Worm (Caenorhabditis elegans) whole organism, L4 larva: ENCODE data around the gene gpr-1.

Experiments
- F10B5.3 ChIP-seq: sonication (generic microtip); optimal IDR thresholded peaks from 2 replicates; lab custom pipeline; 2016; ENCODE audit warnings: mild to moderate bottlenecking, missing genetic modification characterization, missing compliant biosample characterization
- F26F4.8 ChIP-seq: fragments of 200-800 bp; sonication (Bioruptor generic); conservative IDR thresholded peaks from 2 replicates; pipeline ENCODE4 v1.3.6; 2022; ENCODE audit warnings: missing genetic modification characterization, missing compliant biosample characterization
- F37D6.2 ChIP-seq: sonication (generic microtip); optimal IDR thresholded peaks from 2 replicates; lab custom pipeline; 2016; ENCODE audit warnings: mild to moderate bottlenecking, missing genetic modification characterization, missing compliant biosample characterization
- Y105C5A.15 ChIP-seq: fragments of 200-800 bp; sonication (Bioruptor generic); IDR thresholded peaks from 2 replicates; pipeline ENCODE4 v1.3.6; 2022; ENCODE audit warnings: missing genetic modification characterization, missing compliant biosample characterization
- ceh-20 ChIP-seq: fragments of 200-800 bp; sonication (Bioruptor generic); IDR thresholded peaks from 2 replicates; pipeline ENCODE4 v1.3.6; 2022; ENCODE audit warnings: missing genetic modification reagents, missing genetic modification characterization, missing compliant biosample characterization
- cey-2 ChIP-seq: sonication (generic microtip); optimal IDR thresholded peaks from 3 replicates; lab custom pipeline; 2017; ENCODE audit warnings: missing genetic modification characterization, mild to moderate bottlenecking, missing compliant biosample characterization, antibody characterized with exemption, borderline replicate concordance; ENCODE audit not compliant: insufficient read depth
- daf-16 ChIP-seq, 3 experiments: sonication (generic microtip); optimal IDR thresholded peaks; 2 replicates each; lab custom pipeline; 2016 to 2017; ENCODE audit warnings: missing genetic modification characterization in 3 of 3, missing genetic modification reagents in 3 of 3, mild to moderate bottlenecking in 2 of 3, missing compliant biosample characterization in 2 of 3, missing biosample characterization in 1 of 3, moderate library complexity in 1 of 3
- daf-19 ChIP-seq: fragments of 200-800 bp; sonication (Bioruptor generic); conservative IDR thresholded peaks from 2 replicates; pipeline ENCODE4 v1.3.6; 2022; ENCODE audit warnings: missing genetic modification characterization, missing compliant biosample characterization
- dve-1 ChIP-seq: sonication (generic microtip); optimal IDR thresholded peaks from 2 replicates; lab custom pipeline; 2017; ENCODE audit warnings: antibody characterized with exemption, mild to moderate bottlenecking, missing genetic modification characterization, missing compliant biosample characterization; ENCODE audit not compliant: insufficient read depth
- egl-27 ChIP-seq: sonication (generic microtip); optimal IDR thresholded peaks from 3 replicates; lab custom pipeline; 2017; ENCODE audit warnings: missing biosample characterization, missing genetic modification reagents, missing genetic modification characterization
- gei-8 ChIP-seq: fragments of 200-800 bp; sonication (Bioruptor generic); optimal IDR thresholded peaks from 2 replicates; lab custom pipeline; 2018; ENCODE audit warnings: mild to moderate bottlenecking, missing genetic modification characterization, missing compliant biosample characterization
- jun-1 ChIP-seq: fragments of 150-350 bp; optimal IDR thresholded peaks from 2 replicates; lab custom pipeline; 2014; ENCODE audit warnings: missing biosample characterization, missing genetic modification reagents, missing genetic modification characterization
- lim-7 ChIP-seq: fragments of 200-800 bp; sonication (Bioruptor generic); IDR thresholded peaks from 2 replicates; pipeline ENCODE4 v1.3.6; 2022; ENCODE audit warnings: missing genetic modification characterization, missing compliant biosample characterization
- lin-1 ChIP-seq: fragments of 200-800 bp; sonication (Bioruptor generic); IDR thresholded peaks from 2 replicates; pipeline ENCODE4 v1.3.6; 2022; ENCODE audit warnings: missing genetic modification reagents, missing genetic modification characterization, missing compliant biosample characterization
- lin-13 ChIP-seq: fragments of 150-350 bp; optimal IDR thresholded peaks from 2 replicates; lab custom pipeline; 2014; ENCODE audit warnings: missing biosample characterization, missing genetic modification reagents, missing genetic modification characterization
- lin-38 ChIP-seq: fragments of 200-800 bp; sonication (Bioruptor generic); IDR thresholded peaks from 2 replicates; pipeline ENCODE4 v1.3.6; 2022; ENCODE audit warnings: missing genetic modification reagents, missing genetic modification characterization, missing compliant biosample characterization
- madf-5 ChIP-seq, 2 experiments: fragments of 200-800 bp; sonication (Bioruptor generic); IDR thresholded peaks; 2 replicates each; pipeline ENCODE4 v1.3.6; 2022; ENCODE audit warnings: missing compliant biosample characterization in 2 of 2, missing genetic modification characterization in 2 of 2
- madf-9 ChIP-seq: fragments of 200-800 bp; sonication (Bioruptor generic); conservative IDR thresholded peaks from 2 replicates; pipeline ENCODE4 v1.3.6; 2022; ENCODE audit warnings: missing genetic modification reagents, missing genetic modification characterization, missing compliant biosample characterization
- mdl-1 ChIP-seq, 2 experiments: fragments of 150-350 bp in 1 of 2; sonication (generic microtip) in 1 of 2; optimal IDR thresholded peaks; 2 replicates each; lab custom pipeline; 2014 to 2017; ENCODE audit warnings: missing biosample characterization in 2 of 2, missing genetic modification characterization in 2 of 2
- mdt-29 ChIP-seq: fragments of 200-800 bp; sonication (Bioruptor generic); IDR thresholded peaks from 2 replicates; pipeline ENCODE4 v1.3.6; 2022; ENCODE audit warnings: missing genetic modification reagents, missing genetic modification characterization, missing compliant biosample characterization
- mxl-3 ChIP-seq: fragments of 200-800 bp; sonication (Bioruptor generic); optimal IDR thresholded peaks from 2 replicates; lab custom pipeline; 2018; ENCODE audit warnings: mild to moderate bottlenecking, missing genetic modification characterization, missing compliant biosample characterization
- nhr-10 ChIP-seq: fragments of 150-350 bp; optimal IDR thresholded peaks from 2 replicates; lab custom pipeline; 2014; ENCODE audit warnings: missing biosample characterization, missing genetic modification characterization
- nhr-11 ChIP-seq: fragments of 150-350 bp; optimal IDR thresholded peaks from 2 replicates; lab custom pipeline; 2014; ENCODE audit warnings: missing biosample characterization, missing genetic modification characterization
- nhr-28 ChIP-seq: fragments of 150-350 bp; optimal IDR thresholded peaks from 2 replicates; lab custom pipeline; 2014; ENCODE audit warnings: missing biosample characterization, missing genetic modification characterization
- nhr-42 ChIP-seq: fragments of 200-800 bp; sonication (Bioruptor generic); IDR thresholded peaks from 2 replicates; pipeline ENCODE4 v1.3.6; 2022; ENCODE audit warnings: missing genetic modification characterization, missing compliant biosample characterization
- nhr-48 ChIP-seq: sonication (generic microtip); optimal IDR thresholded peaks from 2 replicates; lab custom pipeline; 2016; ENCODE audit warnings: mild to moderate bottlenecking, missing genetic modification characterization, missing compliant biosample characterization
- pqm-1 ChIP-seq: sonication (generic microtip); optimal IDR thresholded peaks from 2 replicates; lab custom pipeline; 2017; ENCODE audit warnings: missing biosample characterization, missing genetic modification characterization
- rbr-2 ChIP-seq: sonication (generic microtip); optimal IDR thresholded peaks from 2 replicates; lab custom pipeline; 2016; ENCODE audit warnings: missing genotype, missing genetic modification characterization, missing compliant biosample characterization
- saeg-2 ChIP-seq: fragments of 200-800 bp; sonication (Bioruptor generic); IDR thresholded peaks from 2 replicates; pipeline ENCODE4 v1.3.6; 2022; ENCODE audit warnings: missing genetic modification reagents, missing genetic modification characterization, missing compliant biosample characterization
- sdz-12 ChIP-seq: fragments of 200-800 bp; sonication (Bioruptor generic); optimal IDR thresholded peaks from 2 replicates; lab custom pipeline; 2018; ENCODE audit warnings: mild to moderate bottlenecking, missing genetic modification characterization, missing compliant biosample characterization
- skn-1 ChIP-seq: fragments of 150-350 bp; optimal IDR thresholded peaks from 2 replicates; lab custom pipeline; 2014; ENCODE audit warnings: missing biosample characterization, missing genetic modification characterization
- spr-3 ChIP-seq: fragments of 200-800 bp; sonication (Bioruptor generic); optimal IDR thresholded peaks from 2 replicates; lab custom pipeline; 2018; ENCODE audit warnings: mild to moderate bottlenecking, missing genetic modification characterization, missing compliant biosample characterization
- tra-1 ChIP-seq: fragments of 200-800 bp; sonication (Bioruptor generic); IDR thresholded peaks from 2 replicates; pipeline ENCODE4 v1.3.6; 2022; ENCODE audit warnings: missing genetic modification reagents, missing genetic modification characterization, missing compliant biosample characterization
- unc-130 ChIP-seq: sonication (generic microtip); optimal IDR thresholded peaks from 2 replicates; lab custom pipeline; 2016; ENCODE audit warnings: missing genetic modification reagents, missing genetic modification characterization, missing compliant biosample characterization
- unc-62 ChIP-seq, 3 experiments: fragments of 150-350 bp in 1 of 3; sonication (generic microtip); optimal IDR thresholded peaks in 2 of 3; peaks in 1 of 3; 1 replicate in 1 of 3; 2 replicates in 2 of 3; lab custom pipeline; 2014 to 2017; ENCODE audit warnings: missing biosample characterization in 3 of 3, missing genetic modification characterization in 3 of 3, missing genetic modification reagents in 3 of 3, missing genotype in 1 of 3
- zfp-2 ChIP-seq: sonication (generic microtip); optimal IDR thresholded peaks from 2 replicates; lab custom pipeline; 2016; ENCODE audit warnings: mild to moderate bottlenecking, missing genetic modification characterization, missing compliant biosample characterization
- zip-11 ChIP-seq: fragments of 200-800 bp; sonication (Bioruptor generic); IDR thresholded peaks from 2 replicates; pipeline ENCODE4 v1.3.6; 2022; ENCODE audit warnings: missing genetic modification characterization, missing compliant biosample characterization
- zip-2 ChIP-seq: fragments of 150-350 bp; optimal IDR thresholded peaks from 2 replicates; lab custom pipeline; 2014; ENCODE audit warnings: missing biosample characterization, missing genetic modification characterization
- ztf-7 ChIP-seq: fragments of 150-350 bp; optimal IDR thresholded peaks from 2 replicates; lab custom pipeline; 2014; ENCODE audit warnings: missing biosample characterization, missing genetic modification characterization

Gene gpr-1

ce11 chrIII:8658367-8658761 lies 29.6 kb downstream of the gpr-1 start (continued):
- TF ChIP-seq madf-5 (GFP tag; IDR thresholded peaks at IDR 0.05; lab: Robert Waterston, UW) (no peak), mdl-1 (tag; optimal IDR thresholded peaks at IDR 0.05; lab: Kevin White, UChicago) (peak; percentile 66 to 97), daf-19 (GFP tag; lab: Robert Waterston, UW) (no peak), zip-11 (no peak), egl-27 (peak; percentile 68), lin-38 (GFP tag; lab: Robert Waterston, UW) (peak; percentile 49), nhr-11 (tag; lab: Kevin White, UChicago) (peak; percentile 98), cey-2 (tag; lab: Kevin White, UChicago) (peak; percentile 90), mxl-3 (GFP tag; lab: Kevin White, UChicago) (peak; percentile 98), gei-8 (GFP tag; lab: Kevin White, UChicago) (peak; percentile 84), sdz-12 (no peak), lim-7 (GFP tag; lab: Robert Waterston, UW) (0 out of 2 replicates have a peak, but pooled peaks have one; percentile 6), Y105C5A.15 (GFP tag; lab: Robert Waterston, UW) (no peak), nhr-28 (tag; lab: Kevin White, UChicago) (peak; percentile 89), rbr-2 (tag; lab: Kevin White, UChicago) (peak; percentile 90), nhr-42 (GFP tag; lab: Robert Waterston, UW) (peak; percentile 60; the same call in 1 of the 2 replicates), madf-9 (peak; percentile 44), pqm-1 (tag; lab: Kevin White, UChicago) (peak; percentile 15), tra-1 (GFP tag; lab: Robert Waterston, UW) (peak; percentile 96), mdt-29 (GFP tag; lab: Robert Waterston, UW) (peak; percentile 97), F37D6.2 (peak; percentile 19), ztf-7 (peak; percentile 72), lin-1 (peak; percentile 89), ceh-20 (peak; percentile 92; the same call in 1 of the 2 replicates), jun-1 (tag; lab: Kevin White, UChicago) (peak; percentile 49), dve-1 (peak; percentile 96), spr-3 (GFP tag; lab: Kevin White, UChicago) (no peak), nhr-48 (tag; lab: Kevin White, UChicago) (peak; percentile 97), saeg-2 (GFP tag; lab: Robert Waterston, UW) (peak; percentile 64; the same call in 1 of the 2 replicates), zfp-2 (tag; lab: Kevin White, UChicago) (no peak), skn-1 (tag; lab: Kevin White, UChicago) (peak; percentile 53), unc-130 (GFP tag; lab: Kevin White, UChicago) (no peak), nhr-10 (tag; lab: Kevin White, UChicago) (peak; percentile 80), F10B5.3 (no peak), F26F4.8 (GFP tag; lab: Robert Waterston, UW) (no peak), daf-16 (GFP tag; optimal IDR thresholded peaks at IDR 0.05; lab: Kevin White, UChicago) (peak; percentile 97 to 99), daf-16 (tag; optimal IDR thresholded peaks at IDR 0.05; lab: Kevin White, UChicago) (peak; percentile 99), zip-2 (tag; lab: Kevin White, UChicago) (peak; percentile 71)

- peak in 1 of 2 experiments; percentile 86 for TF ChIP-seq unc-62 (GFP tag; optimal IDR thresholded peaks at IDR 0.05 in 1 of 2; lab: Kevin White, UChicago)
- TF ChIP-seq unc-62 (tag; optimal IDR thresholded peaks at IDR 0.05; lab: Kevin White, UChicago): no peak
- TF ChIP-seq lin-13 (GFP tag; lab: Kevin White, UChicago): no peak
Measured at ce11 chrIII:8663143-8663542, 34.4 kb downstream of the gpr-1 start.
